Fruit fly (Drosophila melanogaster): ENCODE measurements around the gene Tango9.
"Not testable (repeated sequence)": the region's sequence is repeated elsewhere in the genome, so short reads cannot be mapped to it uniquely, and the experiment has no call there.

Tango9 gene

dm6 chr3R:11967262-11968029, 7.3 kb downstream of the Tango9 start, which contains the start of the genes CG12213 and GC1:
TSS of gene CG12213 (minus strand) at chr3R:11967691.
TSS of gene GC1 (plus strand) at chr3R:11967708.
- TF ChIP-seq pan (optimal IDR thresholded peaks at IDR 0.05): no peak
- no peak for TF ChIP-seq CG8478 (optimal IDR thresholded peaks at IDR 0.05)
- TF ChIP-seq EcR (GFP tag; optimal IDR thresholded peaks at IDR 0.05): no peak
- TF ChIP-seq psq (optimal IDR thresholded peaks at IDR 0.05): no peak
- TF ChIP-seq usp (GFP tag; optimal IDR thresholded peaks at IDR 0.05): no peak
- TF ChIP-seq Dll (optimal IDR thresholded peaks at IDR 0.05): no peak

dm6 chr3R:11964000-11964399, 10.7 kb downstream of the Tango9 start:
- no peak for TF ChIP-seq psq (optimal IDR thresholded peaks at IDR 0.05)
- TF ChIP-seq usp (GFP tag; optimal IDR thresholded peaks at IDR 0.05): no peak
- TF ChIP-seq pan (optimal IDR thresholded peaks at IDR 0.05): no peak
- no peak for TF ChIP-seq CG8478 (optimal IDR thresholded peaks at IDR 0.05)
- no peak for TF ChIP-seq EcR (GFP tag; optimal IDR thresholded peaks at IDR 0.05)
- no peak for TF ChIP-seq Dll (optimal IDR thresholded peaks at IDR 0.05)

- TF ChIP-seq pan (optimal IDR thresholded peaks at IDR 0.05) (no peak), Dll (optimal IDR thresholded peaks at IDR 0.05) (no peak), usp (GFP tag; optimal IDR thresholded peaks at IDR 0.05) (no peak), CG8478 (optimal IDR thresholded peaks at IDR 0.05) (no peak)
These were observed 11.9 kb downstream of the Tango9 start, which contains the start of the genes CG3281 and aurA for dm6 chr3R:11962739-11963214. TSS of gene CG3281 (minus strand) at chr3R:11962805. TSS of gene aurA (plus strand) at chr3R:11963124.

- TF ChIP-seq psq (optimal IDR thresholded peaks at IDR 0.05); usp (GFP tag; optimal IDR thresholded peaks at IDR 0.05); CG8478 (optimal IDR thresholded peaks at IDR 0.05): not testable (repeated sequence)
These were observed 16.5 kb downstream of the Tango9 start, which contains the start of gene Hsp70Ab for dm6 chr3R:11958235-11958634. TSS of gene Hsp70Ab (plus strand) at chr3R:11958535.

- TF ChIP-seq CG8478 (optimal IDR thresholded peaks at IDR 0.05): no peak
- TF ChIP-seq psq (optimal IDR thresholded peaks at IDR 0.05): no peak
- TF ChIP-seq EcR (GFP tag; optimal IDR thresholded peaks at IDR 0.05): no peak
- no peak for TF ChIP-seq Dll (optimal IDR thresholded peaks at IDR 0.05)
- TF ChIP-seq usp (GFP tag; optimal IDR thresholded peaks at IDR 0.05): no peak
- no peak for TF ChIP-seq pan (optimal IDR thresholded peaks at IDR 0.05)
These were observed 17.3 kb downstream of the Tango9 start for dm6 chr3R:11957388-11957787.

DNA sequence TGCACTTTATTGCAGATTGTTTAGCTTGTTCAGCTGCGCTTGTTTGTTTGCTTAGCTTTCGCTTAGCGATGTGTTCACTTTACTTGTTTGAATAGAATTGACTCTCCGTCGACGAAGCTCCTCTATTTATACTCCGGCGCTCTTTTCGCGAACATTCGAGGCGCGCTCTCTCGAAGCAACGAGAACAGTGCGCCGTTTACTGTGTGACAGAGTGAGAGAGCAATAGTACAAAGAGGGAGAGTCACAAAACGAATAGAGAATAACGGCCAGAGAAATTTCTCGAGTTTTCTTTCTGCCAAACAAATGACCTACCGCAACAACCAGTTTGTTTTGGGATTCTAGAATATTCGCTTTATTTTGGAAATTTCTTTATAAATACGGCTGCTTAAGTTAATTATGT, 18.3 kb downstream of the Tango9 start, which contains the start of gene Hsp70Aa:
Hsp70Aa (minus strand) TSS at position 101 of the 400 bp plus-strand sequence.
- TF ChIP-seq psq, CG8478, Dll (optimal IDR thresholded peaks at IDR 0.05): not testable (repeated sequence)

dm6 chr3R:11949387-11950029, 25.2 kb downstream of the Tango9 start, which contains the start of gene CG31211:
TSS of gene CG31211 (plus strand) at chr3R:11949680.
- no peak for TF ChIP-seq EcR (GFP tag; optimal IDR thresholded peaks at IDR 0.05)
- TF ChIP-seq pan (optimal IDR thresholded peaks at IDR 0.05): no peak
- TF ChIP-seq psq (optimal IDR thresholded peaks at IDR 0.05): no peak
- no peak for TF ChIP-seq CG8478 (optimal IDR thresholded peaks at IDR 0.05)
- no peak for TF ChIP-seq usp (GFP tag; optimal IDR thresholded peaks at IDR 0.05)
- TF ChIP-seq Dll (optimal IDR thresholded peaks at IDR 0.05): no peak

- no peak for TF ChIP-seq EcR (GFP tag; optimal IDR thresholded peaks at IDR 0.05)
- no peak for TF ChIP-seq pan (optimal IDR thresholded peaks at IDR 0.05)
- no peak for TF ChIP-seq psq (optimal IDR thresholded peaks at IDR 0.05)
- no peak for TF ChIP-seq usp (GFP tag; optimal IDR thresholded peaks at IDR 0.05)
- TF ChIP-seq Dll (optimal IDR thresholded peaks at IDR 0.05): no peak
- TF ChIP-seq CG8478 (optimal IDR thresholded peaks at IDR 0.05): no peak
These were observed 25.8 kb downstream of the Tango9 start, which contains the start of gene Cad87A for dm6 chr3R:11948903-11949358. TSS of gene Cad87A (minus strand) at chr3R:11949129.

- no peak for TF ChIP-seq CG8478 (optimal IDR thresholded peaks at IDR 0.05)
- TF ChIP-seq Dll (optimal IDR thresholded peaks at IDR 0.05): no peak
- no peak for TF ChIP-seq pan (optimal IDR thresholded peaks at IDR 0.05)
- no peak for TF ChIP-seq EcR (GFP tag; optimal IDR thresholded peaks at IDR 0.05)
- no peak for TF ChIP-seq usp (GFP tag; optimal IDR thresholded peaks at IDR 0.05)
These were observed 26.8 kb downstream of the Tango9 start for dm6 chr3R:11947959-11948358.

DNA sequence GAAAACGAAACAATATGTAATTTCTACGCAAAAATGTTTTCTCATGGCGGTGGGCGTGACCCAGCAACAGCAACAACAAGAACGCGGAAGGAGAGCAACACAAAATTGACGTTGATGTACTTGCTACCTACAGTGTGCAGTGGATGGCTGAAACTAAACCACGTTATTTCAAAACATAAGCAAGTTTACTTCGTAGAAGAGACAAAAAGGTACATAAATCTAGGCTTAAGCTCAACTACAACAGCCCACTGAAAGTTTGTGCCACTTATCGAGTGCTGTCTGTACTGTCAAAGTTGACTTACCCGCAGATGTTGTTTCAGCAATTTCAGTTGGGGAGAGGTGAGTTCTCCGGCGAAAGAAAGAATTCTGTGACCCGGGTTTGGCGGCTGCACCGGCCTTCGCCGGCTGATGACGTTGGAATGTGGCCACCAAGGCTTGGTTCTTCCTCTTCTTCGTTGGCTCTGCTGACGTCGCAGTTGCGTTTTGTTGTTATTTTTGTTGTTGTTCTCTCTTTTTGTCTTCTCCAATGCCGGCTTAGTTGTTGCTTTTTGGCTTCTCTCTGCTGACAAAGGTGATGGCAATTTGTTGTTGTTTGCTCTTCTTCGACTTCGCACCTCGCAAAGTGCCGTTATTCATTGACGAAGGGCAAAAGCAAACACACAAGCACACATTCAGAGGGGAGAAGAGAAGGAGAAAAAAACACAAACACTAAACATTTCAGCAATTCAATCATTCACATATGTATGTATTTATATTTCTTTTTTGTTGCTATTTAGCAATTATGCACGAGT, 27.4 kb downstream of the Tango9 start:
- no peak for TF ChIP-seq CG8478 (optimal IDR thresholded peaks at IDR 0.05)
- TF ChIP-seq psq (optimal IDR thresholded peaks at IDR 0.05): no peak
- no peak for TF ChIP-seq usp (GFP tag; optimal IDR thresholded peaks at IDR 0.05)
- no peak for TF ChIP-seq pan (optimal IDR thresholded peaks at IDR 0.05)
- no peak for TF ChIP-seq EcR (GFP tag; optimal IDR thresholded peaks at IDR 0.05)
- TF ChIP-seq Dll (optimal IDR thresholded peaks at IDR 0.05): no peak

Data from whole organism.